Worm (Caenorhabditis elegans) whole organism, L4 larva: ENCODE results near the gene ttm-1.

Experiments
- F37D6.2 ChIP-seq: sonication (generic microtip); optimal IDR thresholded peaks from 2 replicates; lab custom pipeline; 2016; ENCODE audit warnings: mild to moderate bottlenecking, missing genetic modification characterization, missing compliant biosample characterization
- F44E2.7 ChIP-seq: fragments of 200-800 bp; sonication (Bioruptor generic); IDR thresholded peaks from 2 replicates; pipeline ENCODE4 v2.1.2; 2022; ENCODE audit warnings: missing genetic modification characterization, missing compliant biosample characterization
- Y105C5A.15 ChIP-seq: fragments of 200-800 bp; sonication (Bioruptor generic); IDR thresholded peaks from 2 replicates; pipeline ENCODE4 v1.3.6; 2022; ENCODE audit warnings: missing genetic modification characterization, missing compliant biosample characterization
- Y5F2A.4 ChIP-seq: fragments of 200-800 bp; sonication (Bioruptor generic); optimal IDR thresholded peaks from 2 replicates; lab custom pipeline; 2018; ENCODE audit warnings: mild to moderate bottlenecking, missing genetic modification characterization, missing compliant biosample characterization
- ZK337.2 ChIP-seq: fragments of 200-800 bp; sonication (Bioruptor generic); IDR thresholded peaks from 2 replicates; pipeline ENCODE4 v1.3.6; 2022; ENCODE audit warnings: missing genetic modification reagents, missing genetic modification characterization, missing compliant biosample characterization
- ZK546.5 ChIP-seq, 2 experiments: sonication (generic microtip); optimal IDR thresholded peaks; 2 replicates each; lab custom pipeline; 2017; ENCODE audit warnings: missing biosample characterization in 2 of 2, missing genetic modification characterization in 2 of 2
- aha-1 ChIP-seq: fragments of 150-350 bp; peaks from one replicate; lab custom pipeline; 2014; ENCODE audit warnings: missing biosample characterization, missing genetic modification characterization
- ama-1 ChIP-seq: fragments of 150-350 bp; optimal IDR thresholded peaks from 2 replicates; lab custom pipeline; 2014; ENCODE audit warnings: inconsistent platforms, mixed read lengths
- ceh-28 ChIP-seq: fragments of 150-350 bp; optimal IDR thresholded peaks from 2 replicates; lab custom pipeline; 2014; ENCODE audit warnings: missing biosample characterization, missing genetic modification reagents, missing genetic modification characterization
- ceh-44 ChIP-seq: fragments of 200-800 bp; sonication (Bioruptor generic); IDR thresholded peaks from 2 replicates; pipeline ENCODE4 v1.3.6; 2022; ENCODE audit warnings: missing genetic modification reagents, missing genetic modification characterization, missing compliant biosample characterization
- ceh-62 ChIP-seq: sonication (generic microtip); optimal IDR thresholded peaks from 2 replicates; lab custom pipeline; 2017; ENCODE audit warnings: missing biosample characterization, missing genetic modification characterization
- ceh-82 ChIP-seq: sonication (generic microtip); optimal IDR thresholded peaks from 2 replicates; lab custom pipeline; 2017; ENCODE audit warnings: missing biosample characterization, missing genetic modification characterization
- cey-2 ChIP-seq: sonication (generic microtip); optimal IDR thresholded peaks from 3 replicates; lab custom pipeline; 2017; ENCODE audit warnings: missing genetic modification characterization, mild to moderate bottlenecking, missing compliant biosample characterization, antibody characterized with exemption, borderline replicate concordance; ENCODE audit not compliant: insufficient read depth
- daf-16 ChIP-seq, 3 experiments: sonication (generic microtip); optimal IDR thresholded peaks; 2 replicates each; lab custom pipeline; 2016 to 2017; ENCODE audit warnings: missing genetic modification characterization in 3 of 3, missing genetic modification reagents in 3 of 3, mild to moderate bottlenecking in 2 of 3, missing compliant biosample characterization in 2 of 3, missing biosample characterization in 1 of 3, moderate library complexity in 1 of 3
- daf-8 ChIP-seq: fragments of 200-800 bp; sonication (Bioruptor generic); IDR thresholded peaks from 2 replicates; pipeline ENCODE4 v1.3.6; 2022; ENCODE audit warnings: missing genetic modification characterization, missing compliant biosample characterization
- dmd-9 ChIP-seq: fragments of 200-800 bp; sonication (Bioruptor generic); IDR thresholded peaks from 2 replicates; pipeline ENCODE4 v1.3.6; 2022; ENCODE audit warnings: missing genetic modification reagents, missing genetic modification characterization, missing compliant biosample characterization
- dpl-1 ChIP-seq: fragments of 150-350 bp; optimal IDR thresholded peaks from 2 replicates; lab custom pipeline; 2014; ENCODE audit warnings: missing biosample characterization, missing genetic modification reagents, missing genetic modification characterization
- dve-1 ChIP-seq: sonication (generic microtip); optimal IDR thresholded peaks from 2 replicates; lab custom pipeline; 2017; ENCODE audit warnings: antibody characterized with exemption, mild to moderate bottlenecking, missing genetic modification characterization, missing compliant biosample characterization; ENCODE audit not compliant: insufficient read depth
- egl-27 ChIP-seq: sonication (generic microtip); optimal IDR thresholded peaks from 3 replicates; lab custom pipeline; 2017; ENCODE audit warnings: missing biosample characterization, missing genetic modification reagents, missing genetic modification characterization
- egl-43 ChIP-seq: fragments of 200-800 bp; sonication (Bioruptor generic); IDR thresholded peaks from 2 replicates; pipeline ENCODE4 v1.3.6; 2022; ENCODE audit warnings: missing genetic modification reagents, missing genetic modification characterization, missing compliant biosample characterization
- fkh-10 ChIP-seq: fragments of 150-350 bp; optimal IDR thresholded peaks from 2 replicates; lab custom pipeline; 2014; ENCODE audit warnings: missing biosample characterization, missing genetic modification reagents, missing genetic modification characterization
- gei-8 ChIP-seq: fragments of 200-800 bp; sonication (Bioruptor generic); optimal IDR thresholded peaks from 2 replicates; lab custom pipeline; 2018; ENCODE audit warnings: mild to moderate bottlenecking, missing genetic modification characterization, missing compliant biosample characterization
- hlh-30 ChIP-seq: sonication (generic microtip); optimal IDR thresholded peaks from 2 replicates; lab custom pipeline; 2017; ENCODE audit warnings: antibody characterized with exemption, mild to moderate bottlenecking, missing genetic modification characterization, missing compliant biosample characterization; ENCODE audit not compliant: insufficient read depth
- hmg-1.1 ChIP-seq: fragments of 200-800 bp; sonication (Bioruptor generic); IDR thresholded peaks from 2 replicates; pipeline ENCODE4 v1.3.6; 2022; ENCODE audit warnings: missing genetic modification reagents, missing genetic modification characterization, missing compliant biosample characterization
- lim-7 ChIP-seq: fragments of 200-800 bp; sonication (Bioruptor generic); IDR thresholded peaks from 2 replicates; pipeline ENCODE4 v1.3.6; 2022; ENCODE audit warnings: missing genetic modification characterization, missing compliant biosample characterization
- lin-1 ChIP-seq: fragments of 200-800 bp; sonication (Bioruptor generic); IDR thresholded peaks from 2 replicates; pipeline ENCODE4 v1.3.6; 2022; ENCODE audit warnings: missing genetic modification reagents, missing genetic modification characterization, missing compliant biosample characterization
- lsy-2 ChIP-seq, 2 experiments: fragments of 150-350 bp in 1 of 2; sonication (generic microtip) in 1 of 2; optimal IDR thresholded peaks; 2 replicates each; lab custom pipeline; 2014 to 2017; ENCODE audit warnings: missing biosample characterization in 2 of 2, missing genetic modification characterization in 2 of 2
- madf-5 ChIP-seq, 2 experiments: fragments of 200-800 bp; sonication (Bioruptor generic); IDR thresholded peaks; 2 replicates each; pipeline ENCODE4 v1.3.6; 2022; ENCODE audit warnings: missing compliant biosample characterization in 2 of 2, missing genetic modification characterization in 2 of 2
- madf-9 ChIP-seq: fragments of 200-800 bp; sonication (Bioruptor generic); conservative IDR thresholded peaks from 2 replicates; pipeline ENCODE4 v1.3.6; 2022; ENCODE audit warnings: missing genetic modification reagents, missing genetic modification characterization, missing compliant biosample characterization
- mdl-1 ChIP-seq, 2 experiments: fragments of 150-350 bp in 1 of 2; sonication (generic microtip) in 1 of 2; optimal IDR thresholded peaks; 2 replicates each; lab custom pipeline; 2014 to 2017; ENCODE audit warnings: missing biosample characterization in 2 of 2, missing genetic modification characterization in 2 of 2
- mep-1 ChIP-seq: fragments of 150-350 bp; sonication (generic microtip); optimal IDR thresholded peaks from 3 replicates; lab custom pipeline; 2014; ENCODE audit warnings: missing biosample characterization, missing genetic modification characterization
- nhr-10 ChIP-seq: fragments of 150-350 bp; optimal IDR thresholded peaks from 2 replicates; lab custom pipeline; 2014; ENCODE audit warnings: missing biosample characterization, missing genetic modification characterization
- nhr-102 ChIP-seq: sonication (generic microtip); optimal IDR thresholded peaks from 2 replicates; lab custom pipeline; 2016; ENCODE audit warnings: mild to moderate bottlenecking, missing genetic modification characterization, moderate library complexity, missing compliant biosample characterization
- nhr-11 ChIP-seq: fragments of 150-350 bp; optimal IDR thresholded peaks from 2 replicates; lab custom pipeline; 2014; ENCODE audit warnings: missing biosample characterization, missing genetic modification characterization
- nhr-111 ChIP-seq: fragments of 200-800 bp; sonication (Bioruptor generic); optimal IDR thresholded peaks from 2 replicates; lab custom pipeline; 2018; ENCODE audit warnings: mild to moderate bottlenecking, missing genetic modification characterization, missing compliant biosample characterization
- nhr-42 ChIP-seq: fragments of 200-800 bp; sonication (Bioruptor generic); IDR thresholded peaks from 2 replicates; pipeline ENCODE4 v1.3.6; 2022; ENCODE audit warnings: missing genetic modification characterization, missing compliant biosample characterization
- nhr-48 ChIP-seq: sonication (generic microtip); optimal IDR thresholded peaks from 2 replicates; lab custom pipeline; 2016; ENCODE audit warnings: mild to moderate bottlenecking, missing genetic modification characterization, missing compliant biosample characterization
- nhr-6 ChIP-seq: fragments of 150-350 bp; optimal IDR thresholded peaks from 2 replicates; lab custom pipeline; 2014; ENCODE audit warnings: missing biosample characterization, missing genetic modification characterization
- nhr-76 ChIP-seq: fragments of 150-350 bp; optimal IDR thresholded peaks from 2 replicates; lab custom pipeline; 2014; ENCODE audit warnings: missing biosample characterization, missing genetic modification characterization
- rbr-2 ChIP-seq: sonication (generic microtip); optimal IDR thresholded peaks from 2 replicates; lab custom pipeline; 2016; ENCODE audit warnings: missing genotype, missing genetic modification characterization, missing compliant biosample characterization
- saeg-2 ChIP-seq: fragments of 200-800 bp; sonication (Bioruptor generic); IDR thresholded peaks from 2 replicates; pipeline ENCODE4 v1.3.6; 2022; ENCODE audit warnings: missing genetic modification reagents, missing genetic modification characterization, missing compliant biosample characterization
- snpc-1.2 ChIP-seq: fragments of 200-800 bp; sonication (Bioruptor generic); IDR thresholded peaks from 2 replicates; pipeline ENCODE4 v1.3.6; 2022; ENCODE audit warnings: missing genetic modification reagents, missing genetic modification characterization, missing compliant biosample characterization
- snpc-4 ChIP-seq: fragments of 150-350 bp; optimal IDR thresholded peaks from 2 replicates; lab custom pipeline; 2014; ENCODE audit warnings: missing biosample characterization, missing genetic modification characterization
- unc-130 ChIP-seq: sonication (generic microtip); optimal IDR thresholded peaks from 2 replicates; lab custom pipeline; 2016; ENCODE audit warnings: missing genetic modification reagents, missing genetic modification characterization, missing compliant biosample characterization
- unc-62 ChIP-seq, 3 experiments: fragments of 150-350 bp in 1 of 3; sonication (generic microtip); optimal IDR thresholded peaks in 2 of 3; peaks in 1 of 3; 1 replicate in 1 of 3; 2 replicates in 2 of 3; lab custom pipeline; 2014 to 2017; ENCODE audit warnings: missing biosample characterization in 3 of 3, missing genetic modification characterization in 3 of 3, missing genetic modification reagents in 3 of 3, missing genotype in 1 of 3
- vab-7 ChIP-seq: fragments of 200-800 bp; sonication (Bioruptor generic); IDR thresholded peaks from 2 replicates; pipeline ENCODE4 v1.3.6; 2022; ENCODE audit warnings: missing genetic modification reagents, missing genetic modification characterization, missing compliant biosample characterization
- zip-11 ChIP-seq: fragments of 200-800 bp; sonication (Bioruptor generic); IDR thresholded peaks from 2 replicates; pipeline ENCODE4 v1.3.6; 2022; ENCODE audit warnings: missing genetic modification characterization, missing compliant biosample characterization
- zip-2 ChIP-seq: fragments of 150-350 bp; optimal IDR thresholded peaks from 2 replicates; lab custom pipeline; 2014; ENCODE audit warnings: missing biosample characterization, missing genetic modification characterization
- ztf-11 ChIP-seq: fragments of 150-350 bp; optimal IDR thresholded peaks from 2 replicates; lab custom pipeline; 2014; ENCODE audit warnings: missing biosample characterization, missing genetic modification characterization

The ttm-1 gene

DNA sequence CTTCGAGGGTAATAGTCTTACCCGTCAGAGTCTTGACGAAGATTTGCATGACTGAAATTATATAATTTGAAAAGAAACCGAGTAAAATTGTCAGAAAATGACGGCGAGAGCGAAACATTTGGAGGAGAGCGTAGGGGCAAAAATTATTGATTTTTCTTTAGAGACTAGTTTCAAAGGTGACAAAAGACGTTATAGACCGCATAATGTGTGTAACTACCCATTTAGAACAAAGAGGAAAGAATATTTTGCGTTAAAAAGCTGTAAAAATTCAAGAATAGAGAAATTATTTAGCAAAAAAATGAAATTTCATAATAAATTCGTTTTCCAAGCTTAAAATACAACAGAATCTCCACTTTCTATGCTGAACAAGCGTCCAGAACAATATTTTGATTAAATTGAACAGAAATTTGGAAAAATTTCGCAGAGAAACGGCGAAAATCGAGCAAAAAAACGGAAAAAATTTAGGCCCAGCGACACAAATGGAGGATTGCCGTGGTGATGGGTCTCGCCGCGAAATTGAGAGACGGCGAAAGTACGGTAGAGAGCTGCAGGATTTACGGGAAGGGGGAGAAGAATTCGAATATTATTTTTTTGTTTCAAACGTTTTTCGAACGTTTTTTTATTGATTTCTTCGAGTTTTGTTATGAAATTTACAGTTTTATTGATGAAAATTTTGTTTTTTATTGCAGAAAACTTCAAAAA is 11.8 kb upstream of the ttm-1 start, which contains the start of the genes ubq-2 and frg-1:
Gene ubq-2 (minus strand): TSS at position 51 of the 702 bp plus-strand sequence.
Gene frg-1 (plus strand): TSS at position 690 of the 702 bp plus-strand sequence.
- TF ChIP-seq lin-1 (GFP tag; lab: Robert Waterston, UW) = 0 out of 2 replicates have a peak, but pooled peaks have one; percentile 44
- peak; percentile 83 for TF ChIP-seq hmg-1.1 (GFP tag; lab: Robert Waterston, UW)
- TF ChIP-seq F37D6.2 = peak; percentile 81
- no peak for TF ChIP-seq Y5F2A.4
- TF ChIP-seq nhr-76 = no peak
- TF ChIP-seq ztf-11 (tag; lab: Kevin White, UChicago) = no peak
- TF ChIP-seq egl-27 = no peak
- no peak for TF ChIP-seq fkh-10 (GFP tag; lab: Kevin White, UChicago)
- TF ChIP-seq gei-8 = no peak
- TF ChIP-seq mdl-1 (tag; optimal IDR thresholded peaks at IDR 0.05; lab: Kevin White, UChicago) = peak in 1 of 2 experiments; percentile 32
- TF ChIP-seq lim-7 (GFP tag; lab: Robert Waterston, UW) = no peak
- no peak for TF ChIP-seq F44E2.7
- TF ChIP-seq lsy-2 (tag; optimal IDR thresholded peaks at IDR 0.05; lab: Kevin White, UChicago) = peak; percentile 99 to 100
- peak; percentile 57 for TF ChIP-seq ama-1 (lab: Kevin White, UChicago)
- no peak for TF ChIP-seq zip-11 (GFP tag; lab: Robert Waterston, UW)
- no peak for TF ChIP-seq nhr-111 (GFP tag; lab: Kevin White, UChicago)
- 0 out of 2 replicates have a peak, but pooled peaks have one; percentile 38 for TF ChIP-seq nhr-42 (GFP tag; lab: Robert Waterston, UW)
- TF ChIP-seq egl-43 (GFP tag; lab: Robert Waterston, UW) = peak; percentile 51; the same call in 1 of the 2 replicates
- 0 out of 2 replicates have a peak, but pooled peaks have one; percentile 37 for TF ChIP-seq ceh-44 (GFP tag; lab: Robert Waterston, UW)
- no peak for TF ChIP-seq Y105C5A.15
- peak; percentile 74 for TF ChIP-seq hlh-30 (tag; lab: Kevin White, UChicago)
- TF ChIP-seq dve-1 (tag; lab: Kevin White, UChicago) = peak; percentile 91
- peak; percentile 2 for TF ChIP-seq zip-2 (tag; lab: Kevin White, UChicago)
- TF ChIP-seq nhr-6 (tag; lab: Kevin White, UChicago) = peak; percentile 53
- TF ChIP-seq ceh-28 (tag; lab: Kevin White, UChicago) = no peak
- TF ChIP-seq unc-130 (GFP tag; lab: Kevin White, UChicago) = peak; percentile 43
- TF ChIP-seq madf-9 = no peak
- 0 out of 2 replicates have a peak, but pooled peaks have one; percentile 42 for TF ChIP-seq snpc-1.2 (GFP tag; lab: Robert Waterston, UW)
- TF ChIP-seq dpl-1 (GFP tag; lab: Kevin White, UChicago) = peak; percentile 83
- no peak for TF ChIP-seq ZK337.2 (GFP tag; lab: Robert Waterston, UW)
- TF ChIP-seq aha-1 (tag; lab: Kevin White, UChicago) = peak; percentile 54
- TF ChIP-seq saeg-2 (GFP tag; lab: Robert Waterston, UW) = no peak
- TF ChIP-seq dmd-9 (GFP tag; lab: Robert Waterston, UW) = no peak
- no peak for TF ChIP-seq snpc-4 (tag; lab: Kevin White, UChicago)
- peak; percentile 86 for TF ChIP-seq nhr-11 (tag; lab: Kevin White, UChicago)
- TF ChIP-seq ceh-82 = no peak
- TF ChIP-seq cey-2 = no peak
- peak in 1 of 2 experiments; percentile 19 for TF ChIP-seq ZK546.5 (tag; optimal IDR thresholded peaks at IDR 0.05; lab: Kevin White, UChicago)
- no peak for TF ChIP-seq daf-8 (GFP tag; lab: Robert Waterston, UW)
- TF ChIP-seq madf-5 (GFP tag; IDR thresholded peaks at IDR 0.05; lab: Robert Waterston, UW) = no peak
- TF ChIP-seq daf-16 (GFP tag; optimal IDR thresholded peaks at IDR 0.05; lab: Kevin White, UChicago) = no peak
- TF ChIP-seq daf-16 (tag; optimal IDR thresholded peaks at IDR 0.05; lab: Kevin White, UChicago) = no peak
- peak; percentile 1 for TF ChIP-seq nhr-48 (tag; lab: Kevin White, UChicago)
- TF ChIP-seq mep-1 (tag; lab: Kevin White, UChicago) = peak; percentile 96
- TF ChIP-seq ceh-62 (tag; lab: Kevin White, UChicago) = no peak
- peak in 1 of 2 experiments; percentile 57 for TF ChIP-seq unc-62 (GFP tag; optimal IDR thresholded peaks at IDR 0.05 in 1 of 2; lab: Kevin White, UChicago)
- TF ChIP-seq unc-62 (tag; optimal IDR thresholded peaks at IDR 0.05; lab: Kevin White, UChicago) = no peak
- no peak for TF ChIP-seq vab-7 (GFP tag; lab: Robert Waterston, UW)
- TF ChIP-seq rbr-2 (tag; lab: Kevin White, UChicago) = peak; percentile 79
- no peak for TF ChIP-seq nhr-10 (tag; lab: Kevin White, UChicago)
- peak; percentile 77 for TF ChIP-seq nhr-102 (tag; lab: Kevin White, UChicago)
